Fruit fly (Drosophila melanogaster) whole organism, pupa: ENCODE data around the gene CG32856.

ENCODE experiments used
- CG14655 ChIP-seq: fragments of 200-800 bp; sonication (Bioruptor generic); optimal IDR thresholded peaks from 3 replicates; lab custom pipeline; 2017; ENCODE audit warnings: mild to moderate bottlenecking, missing biosample characterization, missing genetic modification reagents, missing genetic modification characterization
- Snoo ChIP-seq: fragments of 200-800 bp; sonication (Bioruptor generic); optimal IDR thresholded peaks from 3 replicates; lab custom pipeline; 2017; ENCODE audit warnings: missing biosample characterization, mild to moderate bottlenecking, missing genetic modification characterization, inconsistent platforms

DNA sequence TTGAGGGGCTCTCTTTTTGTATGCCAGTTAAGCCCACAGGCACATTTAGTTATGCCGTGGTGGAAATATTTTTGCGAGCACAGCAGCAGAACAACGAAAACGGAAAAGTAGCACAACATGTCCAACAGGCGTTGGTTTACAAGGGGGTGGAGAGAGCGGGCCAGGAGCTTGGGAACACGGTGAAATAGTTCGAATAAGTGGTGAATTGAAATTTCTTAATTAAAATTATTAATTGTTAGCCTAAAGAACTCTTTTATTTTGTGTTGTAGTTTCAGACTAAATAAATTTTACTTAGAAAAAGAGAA, 45.0 kb downstream of the CG32856 start:
- TF ChIP-seq CG14655 (GFP tag; lab: Kevin White, UChicago) (peak; percentile 1), Snoo (tag; lab: Kevin White, UChicago) (no peak)
